Worm (Caenorhabditis elegans) whole organism, late embryonic: ENCODE measurements around the gene hpo-18.

ENCODE experiments used
- C08G9.2 ChIP-seq: sonication (generic microtip); optimal IDR thresholded peaks from 2 replicates; lab custom pipeline; 2016; ENCODE audit warnings: mild to moderate bottlenecking, missing genetic modification characterization, moderate library complexity, missing compliant biosample characterization
- C38D4.7 ChIP-seq: fragments of 200-800 bp; sonication (Bioruptor generic); optimal IDR thresholded peaks from 2 replicates; lab custom pipeline; 2018; ENCODE audit warnings: mild to moderate bottlenecking, missing genetic modification characterization, moderate library complexity, missing compliant biosample characterization
- F13H6.1 ChIP-seq: sonication (generic microtip); optimal IDR thresholded peaks from 2 replicates; lab custom pipeline; 2016; ENCODE audit warnings: missing genetic modification characterization, missing compliant biosample characterization
- K02D7.2 ChIP-seq: sonication (generic microtip); optimal IDR thresholded peaks from 2 replicates; lab custom pipeline; 2017; ENCODE audit warnings: mild to moderate bottlenecking, missing genetic modification characterization, missing compliant biosample characterization
- T23F11.4 ChIP-seq: fragments of 200-800 bp; sonication (Bioruptor generic); optimal IDR thresholded peaks from 2 replicates; lab custom pipeline; 2018; ENCODE audit warnings: mild to moderate bottlenecking, missing genetic modification characterization, missing compliant biosample characterization
- ahr-1 ChIP-seq: sonication (generic microtip); optimal IDR thresholded peaks from 2 replicates; lab custom pipeline; 2016; ENCODE audit warnings: missing genetic modification characterization, missing compliant biosample characterization
- ama-1 ChIP-seq: fragments of 150-350 bp; optimal IDR thresholded peaks from 2 replicates; lab custom pipeline; 2014
- ceh-18 ChIP-seq: sonication (generic microtip); optimal IDR thresholded peaks from 2 replicates; lab custom pipeline; 2016; ENCODE audit warnings: missing genetic modification characterization, missing compliant biosample characterization
- ceh-2 ChIP-seq: sonication (generic microtip); optimal IDR thresholded peaks from 2 replicates; lab custom pipeline; 2016; ENCODE audit warnings: missing genotype, missing genetic modification characterization, missing compliant biosample characterization
- ceh-22 ChIP-seq: sonication (generic microtip); optimal IDR thresholded peaks from 2 replicates; lab custom pipeline; 2017; ENCODE audit warnings: missing biosample characterization, missing genetic modification characterization
- ceh-31 ChIP-seq: sonication (generic microtip); optimal IDR thresholded peaks from 2 replicates; lab custom pipeline; 2016; ENCODE audit warnings: missing genetic modification characterization, missing compliant biosample characterization
- ceh-34 ChIP-seq: sonication (generic microtip); optimal IDR thresholded peaks from 2 replicates; lab custom pipeline; 2016; ENCODE audit warnings: mild to moderate bottlenecking, missing genetic modification characterization, missing compliant biosample characterization
- ceh-45 ChIP-seq: fragments of 200-800 bp; sonication (Bioruptor generic); IDR thresholded peaks from 2 replicates; pipeline ENCODE4 v1.3.6; 2022; ENCODE audit warnings: missing genetic modification reagents, missing genetic modification characterization, missing compliant biosample characterization
- che-1 ChIP-seq: sonication (generic microtip); optimal IDR thresholded peaks from 2 replicates; lab custom pipeline; 2016; ENCODE audit warnings: mild to moderate bottlenecking, missing genetic modification characterization, missing compliant biosample characterization
- dve-1 ChIP-seq: sonication (generic microtip); optimal IDR thresholded peaks from 2 replicates; lab custom pipeline; 2017; ENCODE audit warnings: antibody characterized with exemption, mild to moderate bottlenecking, missing genetic modification characterization, missing compliant biosample characterization
- elt-4 ChIP-seq: sonication (generic microtip); optimal IDR thresholded peaks from 2 replicates; lab custom pipeline; 2016; ENCODE audit warnings: missing genetic modification characterization, missing compliant biosample characterization
- eyg-1 ChIP-seq: sonication (generic microtip); optimal IDR thresholded peaks from 2 replicates; lab custom pipeline; 2016; ENCODE audit warnings: missing genotype, missing genetic modification characterization, missing compliant biosample characterization
- fkh-10 ChIP-seq: fragments of 150-350 bp; optimal IDR thresholded peaks from 2 replicates; lab custom pipeline; 2014; ENCODE audit warnings: missing biosample characterization, missing genetic modification reagents, missing genetic modification characterization
- fkh-6 ChIP-seq: sonication (generic microtip); optimal IDR thresholded peaks from 2 replicates; lab custom pipeline; 2016; ENCODE audit warnings: missing genetic modification characterization, missing compliant biosample characterization
- gmeb-2 ChIP-seq: sonication (generic microtip); optimal IDR thresholded peaks from 2 replicates; lab custom pipeline; 2016; ENCODE audit warnings: missing genetic modification characterization, inconsistent platforms, missing compliant biosample characterization
- hlh-13 ChIP-seq: fragments of 200-800 bp; sonication (Bioruptor generic); optimal IDR thresholded peaks from 2 replicates; lab custom pipeline; 2018; ENCODE audit warnings: mild to moderate bottlenecking, missing genetic modification characterization, missing compliant biosample characterization
- hlh-30 ChIP-seq: sonication (generic microtip); optimal IDR thresholded peaks from 2 replicates; lab custom pipeline; 2017; ENCODE audit warnings: antibody characterized with exemption, missing genetic modification characterization, missing compliant biosample characterization; ENCODE audit not compliant: insufficient read depth
- hlh-6 ChIP-seq: sonication (generic microtip); optimal IDR thresholded peaks from 2 replicates; lab custom pipeline; 2016; ENCODE audit warnings: missing genotype, missing genetic modification characterization, missing compliant biosample characterization
- mec-3 ChIP-seq: sonication (generic microtip); optimal IDR thresholded peaks from 2 replicates; lab custom pipeline; 2016; ENCODE audit warnings: borderline replicate concordance, missing genetic modification characterization, missing compliant biosample characterization
- nhr-11 ChIP-seq: fragments of 150-350 bp; optimal IDR thresholded peaks from 2 replicates; lab custom pipeline; 2014; ENCODE audit warnings: missing biosample characterization, missing genetic modification characterization
- nhr-232 ChIP-seq: sonication (generic microtip); optimal IDR thresholded peaks from 2 replicates; lab custom pipeline; 2016; ENCODE audit warnings: missing genetic modification characterization, missing compliant biosample characterization
- odd-2 ChIP-seq: sonication (generic microtip); optimal IDR thresholded peaks from 2 replicates; lab custom pipeline; 2017; ENCODE audit warnings: antibody characterized with exemption, mild to moderate bottlenecking, missing genetic modification characterization, missing compliant biosample characterization
- pag-3 ChIP-seq: sonication (generic microtip); optimal IDR thresholded peaks from 2 replicates; lab custom pipeline; 2016; ENCODE audit warnings: missing compliant biosample characterization, missing genetic modification characterization, borderline replicate concordance
- pat-9 ChIP-seq: fragments of 200-800 bp; sonication (Bioruptor generic); optimal IDR thresholded peaks from 2 replicates; lab custom pipeline; 2018; ENCODE audit warnings: mild to moderate bottlenecking, missing genetic modification characterization, moderate library complexity, missing compliant biosample characterization
- pha-2 ChIP-seq: sonication (generic microtip); optimal IDR thresholded peaks from 2 replicates; lab custom pipeline; 2017; ENCODE audit warnings: mild to moderate bottlenecking, missing genetic modification characterization, missing compliant biosample characterization
- pha-4 ChIP-seq: fragments of 150-350 bp; optimal IDR thresholded peaks from 2 replicates; lab custom pipeline; 2018; ENCODE audit warnings: missing biosample characterization, missing genetic modification reagents, missing genetic modification characterization
- pqm-1 ChIP-seq: sonication (generic microtip); optimal IDR thresholded peaks from 2 replicates; lab custom pipeline; 2016; ENCODE audit warnings: missing genetic modification characterization, missing compliant biosample characterization
- ref-2 ChIP-seq: sonication (generic microtip); optimal IDR thresholded peaks from 2 replicates; lab custom pipeline; 2016; ENCODE audit warnings: missing genetic modification characterization, missing compliant biosample characterization
- sdc-2 ChIP-seq: sonication (generic microtip); optimal IDR thresholded peaks from 2 replicates; lab custom pipeline; 2016; ENCODE audit warnings: missing genotype, missing genetic modification characterization, missing compliant biosample characterization
- sox-2 ChIP-seq: fragments of 200-800 bp; sonication (Bioruptor generic); IDR thresholded peaks from 2 replicates; pipeline ENCODE4 v1.3.6; 2022; ENCODE audit warnings: missing genetic modification reagents, missing genetic modification characterization, missing compliant biosample characterization
- sox-4 ChIP-seq: sonication (generic microtip); optimal IDR thresholded peaks from 2 replicates; lab custom pipeline; 2017; ENCODE audit warnings: mild to moderate bottlenecking, missing genetic modification characterization, inconsistent platforms, missing compliant biosample characterization
- unc-3 ChIP-seq, 2 experiments: fragments of 200-800 bp in 1 of 2; sonication (Bioruptor generic) in 1 of 2; sonication (generic microtip) in 1 of 2; conservative IDR thresholded peaks in 1 of 2; optimal IDR thresholded peaks in 1 of 2; 2 replicates each; pipeline versions ENCODE4 v1.3.6 to Lab custom; 2016 to 2022; ENCODE audit warnings: missing compliant biosample characterization in 2 of 2, missing genetic modification characterization in 2 of 2, missing genetic modification reagents in 1 of 2
- unc-55 ChIP-seq: sonication (generic microtip); optimal IDR thresholded peaks from 2 replicates; lab custom pipeline; 2017; ENCODE audit warnings: missing biosample characterization, missing genetic modification reagents, missing genetic modification characterization
- zip-5 ChIP-seq: sonication (generic microtip); optimal IDR thresholded peaks from 2 replicates; lab custom pipeline; 2016; ENCODE audit warnings: missing genetic modification characterization, missing compliant biosample characterization

hpo-18 gene

ce11 chrV:4315057-4315456, 31.2 kb downstream of the hpo-18 start, which contains the start of gene srh-192:
srh-192 (minus strand) TSS chrV:4315157.
- TF ChIP-seq hlh-13 = no peak
- TF ChIP-seq nhr-11 = no peak
- no peak for TF ChIP-seq ceh-2 (tag; lab: Kevin White, UChicago)
- no peak for TF ChIP-seq fkh-6 (tag; lab: Kevin White, UChicago)
- TF ChIP-seq pha-2 (tag; lab: Kevin White, UChicago) = no peak
- TF ChIP-seq sdc-2 (tag; lab: Kevin White, UChicago) = no peak
- TF ChIP-seq pha-4 = no peak
- no peak for TF ChIP-seq gmeb-2
- TF ChIP-seq ahr-1 = no peak
- no peak for TF ChIP-seq hlh-6 (tag; lab: Kevin White, UChicago)
- no peak for TF ChIP-seq elt-4 (tag; lab: Kevin White, UChicago)
- TF ChIP-seq eyg-1 (tag; lab: Kevin White, UChicago) = no peak
- no peak for TF ChIP-seq pat-9 (tag; lab: Kevin White, UChicago)
- TF ChIP-seq unc-55 (GFP tag; lab: Kevin White, UChicago) = no peak
- TF ChIP-seq sox-2 (GFP tag; lab: Robert Waterston, UW) = no peak
- TF ChIP-seq zip-5 = no peak
- TF ChIP-seq ref-2 (tag; lab: Kevin White, UChicago) = no peak
- TF ChIP-seq ceh-18 = no peak

ce11 chrV:4304240-4304639, 42.0 kb downstream of the hpo-18 start:
- TF ChIP-seq dve-1 (tag; lab: Kevin White, UChicago) (no peak), hlh-13 (no peak), pqm-1 (tag; lab: Kevin White, UChicago) (no peak), unc-3 (GFP tag; conservative IDR thresholded peaks at IDR 0.05; lab: Robert Waterston, UW) (no peak), unc-3 (tag; optimal IDR thresholded peaks at IDR 0.05; lab: Kevin White, UChicago) (no peak), F13H6.1 (tag; lab: Kevin White, UChicago) (no peak), ceh-22 (tag; lab: Kevin White, UChicago) (no peak), odd-2 (tag; lab: Kevin White, UChicago) (no peak), pha-2 (tag; lab: Kevin White, UChicago) (no peak), che-1 (tag; lab: Kevin White, UChicago) (no peak), ceh-45 (GFP tag; lab: Robert Waterston, UW) (no peak), ceh-31 (no peak), T23F11.4 (GFP tag; lab: Kevin White, UChicago) (no peak)

DNA sequence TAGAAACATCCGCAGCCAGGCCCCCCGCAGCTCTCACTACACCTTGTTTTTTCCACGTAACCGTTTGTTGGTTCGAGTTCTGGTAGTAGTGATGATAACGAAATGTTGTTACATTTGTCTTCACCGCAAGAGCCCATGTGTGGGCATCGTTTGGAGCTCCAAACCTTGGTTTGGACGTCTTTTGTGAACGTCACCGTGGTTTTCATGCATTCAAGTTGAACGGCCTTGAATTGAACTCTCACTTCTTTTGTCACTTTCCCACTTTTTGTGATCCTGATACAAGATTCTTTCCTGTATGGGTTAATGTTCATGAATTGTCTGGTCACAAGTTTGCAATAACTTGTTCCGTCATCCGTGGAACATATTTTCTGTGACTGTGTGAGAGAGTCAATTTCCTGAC, 42.4 kb downstream of the hpo-18 start:
- no peak for TF ChIP-seq elt-4 (tag; lab: Kevin White, UChicago)
- no peak for TF ChIP-seq ceh-45 (GFP tag; lab: Robert Waterston, UW)
- no peak for TF ChIP-seq nhr-232 (tag; lab: Kevin White, UChicago)
- no peak for TF ChIP-seq mec-3
- TF ChIP-seq hlh-6 (tag; lab: Kevin White, UChicago) = no peak
- no peak for TF ChIP-seq hlh-30
- TF ChIP-seq ref-2 (tag; lab: Kevin White, UChicago) = no peak
- TF ChIP-seq fkh-10 (GFP tag; lab: Kevin White, UChicago) = no peak
- TF ChIP-seq fkh-6 (tag; lab: Kevin White, UChicago) = no peak
- TF ChIP-seq odd-2 (tag; lab: Kevin White, UChicago) = no peak
- no peak for TF ChIP-seq K02D7.2
- TF ChIP-seq ceh-34 = no peak
- no peak for TF ChIP-seq sox-4 (tag; lab: Kevin White, UChicago)
- TF ChIP-seq ama-1 (lab: Kevin White, UChicago) = no peak
- TF ChIP-seq unc-55 (GFP tag; lab: Kevin White, UChicago) = no peak
- no peak for TF ChIP-seq sdc-2 (tag; lab: Kevin White, UChicago)
- TF ChIP-seq pag-3 (tag; lab: Kevin White, UChicago) = no peak
- no peak for TF ChIP-seq pqm-1 (tag; lab: Kevin White, UChicago)

ce11 chrV:4302842-4303241, 43.4 kb downstream of the hpo-18 start:
- TF ChIP-seq C38D4.7 (GFP tag; lab: Kevin White, UChicago) = no peak
- no peak for TF ChIP-seq C08G9.2
- no peak for TF ChIP-seq K02D7.2
- TF ChIP-seq, all 69 proteins: peak for 0
